Fruit fly (Drosophila melanogaster): ENCODE measurements around the gene CG4911.

DNA sequence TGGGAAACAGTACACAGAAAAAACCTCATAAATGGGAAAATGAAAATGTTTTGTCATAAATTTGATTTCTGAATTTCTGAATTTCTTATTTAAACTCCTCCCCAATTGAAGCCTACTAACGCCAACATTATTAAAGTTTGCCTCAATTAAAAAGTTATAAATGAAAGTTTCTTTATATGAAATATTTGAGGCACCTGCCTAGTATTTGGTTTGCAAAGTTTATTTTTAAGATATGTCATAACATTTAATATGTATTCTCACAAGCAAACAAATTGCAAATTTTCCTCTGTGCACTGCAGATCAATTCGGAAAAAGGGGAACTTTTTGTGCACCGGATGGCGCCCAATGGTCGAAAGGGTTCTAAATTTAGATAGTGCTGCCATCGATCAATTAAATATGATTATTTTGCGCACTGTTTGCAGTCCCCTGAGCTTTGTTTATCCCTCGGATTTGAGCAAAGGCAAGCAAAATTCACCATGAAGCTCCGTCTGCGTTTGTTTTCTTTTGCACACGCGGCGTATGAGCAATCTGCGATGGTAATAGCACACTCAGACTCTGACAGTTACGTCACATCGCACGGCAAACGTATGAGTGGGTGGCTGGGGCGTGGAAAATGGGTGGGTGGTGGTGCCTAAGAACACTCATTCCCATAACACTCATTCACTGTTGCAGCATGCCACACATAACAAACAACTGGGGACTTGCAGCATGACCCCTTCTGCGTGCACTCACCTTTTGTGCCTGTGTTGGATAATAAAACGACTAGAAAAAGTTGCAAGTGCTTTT, 7.4 kb downstream of the CG4911 start:
- TF ChIP-seq CG14711 (tag; optimal IDR thresholded peaks at IDR 0.05) (peak; percentile 71), kay (GFP tag; ENCODE audit: borderline replicate concordance) (no peak), ovo (GFP tag; optimal IDR thresholded peaks at IDR 0.05) (no peak), CG7045 (GFP tag; optimal IDR thresholded peaks at IDR 0.05) (peak; percentile 74), Hr96 (GFP tag; optimal IDR thresholded peaks at IDR 0.05) (peak; percentile 42)
